Fruit fly (Drosophila melanogaster) whole organism, prepupa: ENCODE measurements around the gene CG6753.

Experiments
- Blimp-1 ChIP-seq: fragments of 200-800 bp; sonication (Bioruptor generic); optimal IDR thresholded peaks from 3 replicates; lab custom pipeline; 2017; ENCODE audit warnings: missing biosample characterization, missing genetic modification characterization, mild to moderate bottlenecking, moderate library complexity, missing genetic modification reagents
- CG10669 ChIP-seq: fragments of 200-800 bp; sonication (Bioruptor generic); optimal IDR thresholded peaks from 3 replicates; lab custom pipeline; 2018; ENCODE audit warnings: missing biosample characterization, mild to moderate bottlenecking, missing genetic modification characterization, moderate library complexity
- CG11294 ChIP-seq: fragments of 200-800 bp; sonication (Bioruptor generic); IDR thresholded peaks from 2 replicates; pipeline ENCODE4 v1.3.6; 2022; ENCODE audit warnings: missing biosample characterization, missing genetic modification characterization
- CG1621 ChIP-seq: fragments of 200-800 bp; sonication (Bioruptor generic); optimal IDR thresholded peaks from 3 replicates; lab custom pipeline; 2018; ENCODE audit warnings: missing biosample characterization, mild to moderate bottlenecking, missing genetic modification characterization
- CG16779 ChIP-seq: fragments of 200-800 bp; sonication (Bioruptor generic); optimal IDR thresholded peaks from 3 replicates; lab custom pipeline; 2017; ENCODE audit warnings: missing biosample characterization, mild to moderate bottlenecking, missing genetic modification characterization
- CG3032 ChIP-seq: fragments of 200-800 bp; optimal IDR thresholded peaks from 2 replicates; lab custom pipeline; 2019; ENCODE audit warnings: missing biosample characterization, mild to moderate bottlenecking, missing genetic modification characterization, moderate library complexity
- CG31627 ChIP-seq: fragments of 200-800 bp; sonication (Bioruptor generic); optimal IDR thresholded peaks from 3 replicates; lab custom pipeline; 2016; ENCODE audit warnings: missing biosample characterization, missing genetic modification characterization
- CG32006 ChIP-seq: fragments of 200-800 bp; sonication (Bioruptor generic); optimal IDR thresholded peaks from 3 replicates; lab custom pipeline; 2017; ENCODE audit warnings: missing biosample characterization, mild to moderate bottlenecking, missing genetic modification characterization
- CG3919 ChIP-seq: fragments of 200-800 bp; sonication (Bioruptor generic); optimal IDR thresholded peaks from 3 replicates; lab custom pipeline; 2016; ENCODE audit warnings: missing biosample characterization, missing genetic modification characterization
- CG4318 ChIP-seq: fragments of 200-800 bp; sonication (Bioruptor generic); optimal IDR thresholded peaks from 3 replicates; lab custom pipeline; 2017; ENCODE audit warnings: missing biosample characterization, mild to moderate bottlenecking, missing genetic modification characterization
- CG6163 ChIP-seq: fragments of 200-800 bp; sonication (Bioruptor generic); IDR thresholded peaks from 3 replicates; pipeline ENCODE4 v1.3.6; 2022; ENCODE audit warnings: missing biosample characterization, missing genetic modification characterization
- CG6854 ChIP-seq: fragments of 200-800 bp; sonication (Bioruptor generic); optimal IDR thresholded peaks from 2 replicates; lab custom pipeline; 2017; ENCODE audit warnings: missing biosample characterization, mild to moderate bottlenecking, missing genetic modification characterization
- CG8119 ChIP-seq: fragments of 200-800 bp; sonication (Bioruptor generic); IDR thresholded peaks from 3 replicates; pipeline ENCODE4 v1.3.6; 2022; ENCODE audit warnings: missing biosample characterization, missing genetic modification characterization
- CG9139 ChIP-seq: fragments of 200-800 bp; sonication (Bioruptor generic); optimal IDR thresholded peaks from 3 replicates; lab custom pipeline; 2017; ENCODE audit warnings: missing biosample characterization, mild to moderate bottlenecking, missing genetic modification characterization
- Eip75B ChIP-seq: fragments of 200-800 bp; sonication (Bioruptor generic); optimal IDR thresholded peaks from 3 replicates; lab custom pipeline; 2016; ENCODE audit warnings: missing biosample characterization, missing genetic modification characterization
- Eip78C ChIP-seq: fragments of 200-800 bp; sonication (Bioruptor generic); peaks from one replicate; lab custom pipeline; 2016; ENCODE audit warnings: missing biosample characterization, missing genetic modification characterization
- Eip93F ChIP-seq: fragments of 200-800 bp; sonication (Bioruptor generic); optimal IDR thresholded peaks from 2 replicates; lab custom pipeline; 2016; ENCODE audit warnings: missing biosample characterization, mild to moderate bottlenecking, missing genetic modification characterization
- Ets21C ChIP-seq: fragments of 200-800 bp; sonication (Bioruptor generic); optimal IDR thresholded peaks from 3 replicates; lab custom pipeline; 2016; ENCODE audit warnings: missing biosample characterization, missing genetic modification characterization
- Gug ChIP-seq: fragments of 200-800 bp; sonication (Bioruptor generic); IDR thresholded peaks from 2 replicates; pipeline ENCODE4 v1.3.6; 2022; ENCODE audit warnings: missing biosample characterization, missing genetic modification characterization
- Hr38 ChIP-seq: sonication (Bioruptor generic); optimal IDR thresholded peaks from 2 replicates; lab custom pipeline; 2016; ENCODE audit warnings: missing biosample characterization, missing genetic modification characterization
- Hr4 ChIP-seq: fragments of 200-800 bp; sonication (Bioruptor generic); optimal IDR thresholded peaks from 3 replicates; lab custom pipeline; 2016; ENCODE audit warnings: missing biosample characterization, missing genetic modification characterization
- Lpt ChIP-seq: fragments of 200-800 bp; sonication (Bioruptor generic); optimal IDR thresholded peaks from 3 replicates; lab custom pipeline; 2016; ENCODE audit warnings: missing biosample characterization, missing genetic modification characterization
- OdsH ChIP-seq: fragments of 200-800 bp; sonication (Bioruptor generic); optimal IDR thresholded peaks from 3 replicates; lab custom pipeline; 2016; ENCODE audit warnings: missing biosample characterization, missing genetic modification characterization
- Smox ChIP-seq: fragments of 200-800 bp; sonication (Bioruptor generic); optimal IDR thresholded peaks from 3 replicates; lab custom pipeline; 2016; ENCODE audit warnings: missing biosample characterization, missing genetic modification characterization
- Sox102F ChIP-seq: fragments of 200-800 bp; sonication (Bioruptor generic); optimal IDR thresholded peaks from 2 replicates; lab custom pipeline; 2016; ENCODE audit warnings: missing biosample characterization, mild to moderate bottlenecking, missing genetic modification characterization
- Sox14 ChIP-seq: fragments of 200-800 bp; sonication (Bioruptor generic); optimal IDR thresholded peaks from 3 replicates; lab custom pipeline; 2016; ENCODE audit warnings: missing biosample characterization, missing genetic modification characterization
- Sox15 ChIP-seq: fragments of 200-800 bp; sonication (Bioruptor generic); optimal IDR thresholded peaks from 3 replicates; lab custom pipeline; 2016; ENCODE audit warnings: missing biosample characterization, missing genetic modification characterization
- achi ChIP-seq: fragments of 200-800 bp; sonication (Bioruptor generic); optimal IDR thresholded peaks from 3 replicates; lab custom pipeline; 2016; ENCODE audit warnings: missing biosample characterization, missing genetic modification characterization
- acj6 ChIP-seq: fragments of 200-800 bp; sonication (Bioruptor generic); optimal IDR thresholded peaks from 3 replicates; lab custom pipeline; 2016; ENCODE audit warnings: missing biosample characterization, missing genetic modification characterization
- cyc ChIP-seq: fragments of 200-800 bp; sonication (Bioruptor generic); optimal IDR thresholded peaks from 3 replicates; lab custom pipeline; 2016; ENCODE audit warnings: missing biosample characterization, missing genetic modification characterization
- dsx ChIP-seq: fragments of 200-800 bp; optimal IDR thresholded peaks from 3 replicates; lab custom pipeline; 2019; ENCODE audit warnings: missing biosample characterization, mild to moderate bottlenecking, missing genetic modification characterization, moderate library complexity; ENCODE audit not compliant: poor library complexity, severe bottlenecking
- eg ChIP-seq: fragments of 200-800 bp; sonication (Bioruptor generic); IDR thresholded peaks from 3 replicates; pipeline ENCODE4 v1.3.6; 2022; ENCODE audit warnings: missing biosample characterization, missing genetic modification characterization
- fd85E ChIP-seq: fragments of 200-800 bp; sonication (Bioruptor generic); optimal IDR thresholded peaks from 3 replicates; lab custom pipeline; 2016; ENCODE audit warnings: missing biosample characterization, missing genetic modification characterization
- fkh ChIP-seq: fragments of 200-800 bp; sonication (Bioruptor generic); optimal IDR thresholded peaks from 3 replicates; lab custom pipeline; 2017; ENCODE audit warnings: missing biosample characterization, mild to moderate bottlenecking, missing genetic modification characterization, moderate library complexity
- net ChIP-seq: fragments of 200-800 bp; sonication (Bioruptor generic); optimal IDR thresholded peaks from 3 replicates; lab custom pipeline; 2016; ENCODE audit warnings: missing biosample characterization, missing genetic modification characterization
- pdm3 ChIP-seq: fragments of 200-800 bp; sonication (Bioruptor generic); optimal IDR thresholded peaks from 3 replicates; lab custom pipeline; 2016; ENCODE audit warnings: missing biosample characterization, missing genetic modification characterization
- salr ChIP-seq, 2 experiments: fragments of 200-800 bp; sonication (Bioruptor generic); optimal IDR thresholded peaks; 3 replicates each; lab custom pipeline; 2016 to 2018; ENCODE audit warnings: missing biosample characterization in 2 of 2, missing genetic modification characterization in 2 of 2, mild to moderate bottlenecking in 1 of 2
- spab ChIP-seq: fragments of 200-800 bp; sonication (Bioruptor generic); optimal IDR thresholded peaks from 2 replicates; lab custom pipeline; 2017; ENCODE audit warnings: missing biosample characterization, mild to moderate bottlenecking, missing genetic modification characterization, missing genetic modification reagents
- ss ChIP-seq, 2 experiments: fragments of 200-800 bp; sonication (Bioruptor generic); optimal IDR thresholded peaks; 2 replicates in 1 of 2; 3 replicates in 1 of 2; lab custom pipeline; 2017 to 2018; ENCODE audit warnings: mild to moderate bottlenecking in 2 of 2, missing biosample characterization in 2 of 2, missing genetic modification characterization in 2 of 2, moderate library complexity in 1 of 2
- svp ChIP-seq: fragments of 200-800 bp; sonication (Bioruptor generic); peaks from one replicate; lab custom pipeline; 2016; ENCODE audit warnings: missing biosample characterization, missing genetic modification characterization
- vri ChIP-seq: fragments of 200-800 bp; sonication (Bioruptor generic); optimal IDR thresholded peaks from 3 replicates; lab custom pipeline; 2016; ENCODE audit warnings: missing biosample characterization, mild to moderate bottlenecking, missing genetic modification characterization

The CG6753 gene

dm6 chr3R:12652736-12653135 is 10.5 kb upstream of the CG6753 start:
- TF ChIP-seq CG4318 (no peak), CG6163 (GFP tag; lab: Robert Waterston, UW) (no peak), OdsH (GFP tag; lab: Kevin White, UChicago) (no peak), Hr4 (GFP tag; lab: Kevin White, UChicago) (no peak), Sox102F (GFP tag; lab: Kevin White, UChicago) (no peak), Smox (GFP tag; lab: Kevin White, UChicago) (no peak), Sox15 (GFP tag; lab: Kevin White, UChicago) (no peak), salr (GFP tag; optimal IDR thresholded peaks at IDR 0.05; lab: Kevin White, UChicago) (no peak), Ets21C (GFP tag; lab: Kevin White, UChicago) (no peak), CG11294 (GFP tag; lab: Robert Waterston, UW) (no peak), CG10669 (GFP tag; lab: Kevin White, UChicago) (no peak), fd85E (GFP tag; lab: Kevin White, UChicago) (no peak), Gug (no peak), pdm3 (GFP tag; lab: Kevin White, UChicago) (no peak), svp (no peak), vri (GFP tag; lab: Kevin White, UChicago) (no peak), CG16779 (no peak), CG3919 (no peak)

- TF ChIP-seq fkh (GFP tag; lab: Kevin White, UChicago) (peak; percentile 30), svp (peak; percentile 33), Lpt (GFP tag; lab: Kevin White, UChicago) (no peak)
These were observed 8.3 kb upstream of the CG6753 start for dm6 chr3R:12650537-12650936.

- TF ChIP-seq CG3919 = no peak
- TF ChIP-seq Eip75B (GFP tag; lab: Kevin White, UChicago) = no peak
- TF ChIP-seq Hr38 (GFP tag; lab: Kevin White, UChicago) = no peak
- no peak for TF ChIP-seq achi
- TF ChIP-seq CG31627 = no peak
- TF ChIP-seq Eip78C (GFP tag; lab: Kevin White, UChicago) = no peak
- no peak for TF ChIP-seq Sox15 (GFP tag; lab: Kevin White, UChicago)
- no peak for TF ChIP-seq CG32006 (GFP tag; lab: Kevin White, UChicago)
- no peak for TF ChIP-seq fd85E (GFP tag; lab: Kevin White, UChicago)
- TF ChIP-seq net (GFP tag; lab: Kevin White, UChicago) = no peak
- no peak for TF ChIP-seq Eip93F (GFP tag; lab: Kevin White, UChicago)
- TF ChIP-seq CG16779 = no peak
These were observed 7.1 kb upstream of the CG6753 start for dm6 chr3R:12649099-12650029.

- TF ChIP-seq eg (GFP tag; lab: Robert Waterston, UW) (0 out of 3 replicates have a peak, but pooled peaks have one; percentile 6), Sox102F (GFP tag; lab: Kevin White, UChicago) (no peak), CG8119 (GFP tag; lab: Robert Waterston, UW) (0 out of 3 replicates have a peak, but pooled peaks have one; percentile 5), dsx (GFP tag; lab: Kevin White, UChicago) (peak; percentile 8), spab (GFP tag; lab: Kevin White, UChicago) (no peak), fkh (GFP tag; lab: Kevin White, UChicago) (no peak), ss (GFP tag; optimal IDR thresholded peaks at IDR 0.05; lab: Kevin White, UChicago) (peak; percentile 2 to 81), Sox14 (GFP tag; lab: Kevin White, UChicago) (no peak), CG31627 (no peak), cyc (GFP tag; lab: Kevin White, UChicago) (no peak), Eip78C (GFP tag; lab: Kevin White, UChicago) (peak; percentile 59), CG3032 (tag; lab: Kevin White, UChicago) (no peak), svp (peak; percentile 0), CG3919 (peak; percentile 29), acj6 (no peak), CG9139 (peak; percentile 20), CG1621 (tag; lab: Kevin White, UChicago) (peak; percentile 85), Blimp-1 (GFP tag; lab: Kevin White, UChicago) (no peak), CG10669 (GFP tag; lab: Kevin White, UChicago) (no peak), CG6854 (GFP tag; lab: Kevin White, UChicago) (peak; percentile 1)
These were observed 5.7 kb upstream of the CG6753 start, which contains the start of gene Dtg for dm6 chr3R:12647954-12648353. Dtg (plus strand) TSS chr3R:12648058.
